Worm (Caenorhabditis elegans): Measurements from ENCODE around the gene R160.5.
"Not testable (repeated sequence)": the region's sequence is repeated elsewhere in the genome, so short reads cannot be mapped to it uniquely, and the experiment has no call there.

DNA sequence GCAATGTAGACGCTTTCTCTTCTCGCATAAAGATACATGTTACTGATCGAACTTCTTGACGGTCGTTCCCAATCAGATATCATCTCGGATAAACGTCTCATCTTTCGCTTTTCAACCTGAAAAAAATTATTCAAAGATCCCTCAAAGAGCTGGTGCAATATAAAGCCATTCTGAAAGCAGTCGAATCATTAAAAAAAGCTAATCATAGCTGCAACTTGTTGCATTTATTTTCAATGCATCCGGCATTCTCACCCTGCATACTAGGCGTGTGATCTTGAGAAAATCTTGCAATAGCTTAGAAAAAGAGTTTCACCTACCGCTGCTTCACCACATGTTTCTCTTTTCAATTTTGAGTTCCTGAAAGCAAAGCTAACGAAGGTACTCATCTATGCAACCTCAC lies 38.4 kb downstream of the R160.5 start, which contains the start of gene C24A8.6:
- TF ChIP-seq ztf-29 (GFP tag; IDR thresholded peaks at IDR 0.05); flt-1 (GFP tag; IDR thresholded peaks at IDR 0.05); ref-1 (GFP tag; conservative IDR thresholded peaks at IDR 0.05): not testable (repeated sequence)

All from whole organism, midembryonic.